Worm (Caenorhabditis elegans) whole organism, L1 larva: ENCODE data around the gene ccdc-55.

Experiments
- C16A3.4 ChIP-seq: fragments of 150-350 bp; optimal IDR thresholded peaks from 2 replicates; lab custom pipeline; 2014; ENCODE audit warnings: missing biosample characterization, missing genetic modification characterization
- ama-1 ChIP-seq: fragments of 150-350 bp; optimal IDR thresholded peaks from 2 replicates; lab custom pipeline; 2014
- egl-27 ChIP-seq, 2 experiments: fragments of 150-350 bp in 1 of 2; sonication (generic microtip); optimal IDR thresholded peaks; 3 replicates each; lab custom pipeline; 2017 to 2018; ENCODE audit warnings: missing biosample characterization in 2 of 2, missing genetic modification characterization in 2 of 2, missing genetic modification reagents in 2 of 2
- lin-13 ChIP-seq: fragments of 150-350 bp; optimal IDR thresholded peaks from 2 replicates; lab custom pipeline; 2014; ENCODE audit warnings: missing biosample characterization, missing genetic modification reagents, missing genetic modification characterization
- lin-39 ChIP-seq: fragments of 150-350 bp; optimal IDR thresholded peaks from 2 replicates; lab custom pipeline; 2014; ENCODE audit warnings: missing biosample characterization, missing genetic modification reagents, missing genetic modification characterization
- mdl-1 ChIP-seq, 2 experiments: fragments of 150-350 bp; optimal IDR thresholded peaks; 2 replicates each; lab custom pipeline; 2014 to 2017; ENCODE audit warnings: missing biosample characterization in 2 of 2, missing genetic modification characterization in 2 of 2, inconsistent platforms in 1 of 2
- nhr-237 ChIP-seq: fragments of 150-350 bp; optimal IDR thresholded peaks from 2 replicates; lab custom pipeline; 2014; ENCODE audit warnings: missing biosample characterization, missing genetic modification characterization
- nhr-76 ChIP-seq: sonication (generic microtip); optimal IDR thresholded peaks from 2 replicates; lab custom pipeline; 2017; ENCODE audit warnings: missing biosample characterization, missing genetic modification characterization
- snpc-4 ChIP-seq: fragments of 150-350 bp; optimal IDR thresholded peaks from 2 replicates; lab custom pipeline; 2014; ENCODE audit warnings: missing biosample characterization, missing genetic modification characterization
- unc-98 ChIP-seq: fragments of 200-800 bp; sonication (Bioruptor generic); IDR thresholded peaks from 2 replicates; pipeline ENCODE4 v1.3.6; 2022; ENCODE audit warnings: missing genetic modification characterization, missing compliant biosample characterization
- vab-15 ChIP-seq: sonication (generic microtip); optimal IDR thresholded peaks from 2 replicates; lab custom pipeline; 2017; ENCODE audit warnings: missing genotype, mild to moderate bottlenecking, missing genetic modification characterization, missing compliant biosample characterization
- xbp-1 ChIP-seq: sonication (generic microtip); optimal IDR thresholded peaks from 2 replicates; lab custom pipeline; 2016; ENCODE audit warnings: missing genetic modification characterization, missing compliant biosample characterization
- ztf-4 ChIP-seq: fragments of 150-350 bp; optimal IDR thresholded peaks from 2 replicates; lab custom pipeline; 2014; ENCODE audit warnings: missing biosample characterization, missing genetic modification characterization

- TF ChIP-seq egl-27 (tag; optimal IDR thresholded peaks at IDR 0.05; lab: Kevin White, UChicago) (no peak), nhr-237 (tag; lab: Kevin White, UChicago) (no peak), xbp-1 (no peak), snpc-4 (tag; lab: Kevin White, UChicago) (no peak), C16A3.4 (tag; lab: Kevin White, UChicago) (no peak), lin-13 (GFP tag; lab: Kevin White, UChicago) (no peak), ama-1 (no peak), ztf-4 (no peak), vab-15 (tag; lab: Kevin White, UChicago) (no peak), unc-98 (no peak), mdl-1 (tag; optimal IDR thresholded peaks at IDR 0.05; lab: Kevin White, UChicago) (no peak), lin-39 (tag; lab: Kevin White, UChicago) (no peak), nhr-76 (tag; lab: Kevin White, UChicago) (no peak)
Observed at ce11 chrIII:4152309-4152708, 16.3 kb downstream of the ccdc-55 start.
